Worm (Caenorhabditis elegans) whole organism, L1 larva: Measurements from ENCODE around the gene srh-295.

Experiments
- C16A3.4 ChIP-seq: fragments of 150-350 bp; optimal IDR thresholded peaks from 2 replicates; lab custom pipeline; 2014; ENCODE audit warnings: missing biosample characterization, missing genetic modification characterization
- F16B12.6 ChIP-seq: fragments of 150-350 bp; optimal IDR thresholded peaks from 2 replicates; lab custom pipeline; 2014; ENCODE audit warnings: missing biosample characterization, missing genetic modification characterization
- aly-2 ChIP-seq: fragments of 150-350 bp; optimal IDR thresholded peaks from 2 replicates; lab custom pipeline; 2014; ENCODE audit warnings: missing biosample characterization, missing genetic modification characterization
- blmp-1 ChIP-seq: fragments of 150-350 bp; optimal IDR thresholded peaks from 2 replicates; lab custom pipeline; 2014; ENCODE audit warnings: missing biosample characterization, missing genetic modification characterization
- ceh-8 ChIP-seq: fragments of 200-800 bp; sonication (Bioruptor generic); optimal IDR thresholded peaks from 2 replicates; lab custom pipeline; 2018; ENCODE audit warnings: mild to moderate bottlenecking, missing genetic modification characterization, moderate library complexity, missing compliant biosample characterization
- ceh-82 ChIP-seq, 3 experiments: fragments of 150-350 bp in 1 of 3; sonication (generic microtip) in 2 of 3; optimal IDR thresholded peaks; 2 replicates each; lab custom pipeline; 2014 to 2017; ENCODE audit warnings: missing biosample characterization in 3 of 3, missing genetic modification characterization in 3 of 3
- ceh-90 ChIP-seq: sonication (generic microtip); optimal IDR thresholded peaks from 2 replicates; lab custom pipeline; 2016; ENCODE audit warnings: missing genetic modification characterization, missing compliant biosample characterization
- efl-1 ChIP-seq, 4 experiments: fragments of 150-350 bp; optimal IDR thresholded peaks in 3 of 4; peaks in 1 of 4; 1 replicate in 1 of 4; 2 replicates in 3 of 4; lab custom pipeline; 2014; ENCODE audit warnings: missing biosample characterization in 2 of 4, missing genetic modification characterization in 2 of 4, missing genetic modification reagents in 2 of 4
- egl-13 ChIP-seq: sonication (generic microtip); optimal IDR thresholded peaks from 2 replicates; lab custom pipeline; 2016; ENCODE audit warnings: missing genotype, missing genetic modification reagents, missing genetic modification characterization, missing compliant biosample characterization
- elt-2 ChIP-seq: sonication (generic microtip); optimal IDR thresholded peaks from 2 replicates; lab custom pipeline; 2016; ENCODE audit warnings: missing genetic modification characterization, mild to moderate bottlenecking, inconsistent platforms, missing compliant biosample characterization, missing genetic modification reagents
- fkh-10 ChIP-seq: sonication (generic microtip); optimal IDR thresholded peaks from 2 replicates; lab custom pipeline; 2017; ENCODE audit warnings: missing biosample characterization, missing genetic modification reagents, missing genetic modification characterization
- fkh-8 ChIP-seq: sonication (generic microtip); optimal IDR thresholded peaks from 2 replicates; lab custom pipeline; 2016; ENCODE audit warnings: mild to moderate bottlenecking, missing genetic modification characterization, missing compliant biosample characterization
- grh-1 ChIP-seq: fragments of 200-800 bp; sonication (Bioruptor generic); IDR thresholded peaks from 2 replicates; pipeline ENCODE4 v1.3.6; 2022; ENCODE audit warnings: missing genetic modification reagents, missing genetic modification characterization, missing compliant biosample characterization
- hpl-2 ChIP-seq: fragments of 150-350 bp; optimal IDR thresholded peaks from 2 replicates; lab custom pipeline; 2014; ENCODE audit warnings: missing biosample characterization, missing genetic modification reagents, missing genetic modification characterization
- irx-1 ChIP-seq: sonication (generic microtip); optimal IDR thresholded peaks from 2 replicates; lab custom pipeline; 2016; ENCODE audit warnings: missing genetic modification characterization, missing compliant biosample characterization
- jun-1 ChIP-seq: fragments of 150-350 bp; optimal IDR thresholded peaks from 2 replicates; lab custom pipeline; 2014; ENCODE audit warnings: missing biosample characterization, missing genetic modification reagents, missing genetic modification characterization
- lin-13 ChIP-seq: fragments of 150-350 bp; optimal IDR thresholded peaks from 2 replicates; lab custom pipeline; 2014; ENCODE audit warnings: missing biosample characterization, missing genetic modification reagents, missing genetic modification characterization
- lin-14 ChIP-seq: fragments of 200-800 bp; sonication (Bioruptor generic); optimal IDR thresholded peaks from 2 replicates; lab custom pipeline; 2018; ENCODE audit warnings: mild to moderate bottlenecking, missing genetic modification characterization, moderate library complexity, missing compliant biosample characterization
- lin-15B ChIP-seq: fragments of 150-350 bp; sonication (generic microtip); optimal IDR thresholded peaks from 3 replicates; lab custom pipeline; 2014; ENCODE audit warnings: missing biosample characterization, missing genetic modification characterization
- nhr-20 ChIP-seq: sonication (generic microtip); optimal IDR thresholded peaks from 2 replicates; lab custom pipeline; 2016; ENCODE audit warnings: mild to moderate bottlenecking, missing genetic modification characterization, missing compliant biosample characterization
- nhr-71 ChIP-seq: sonication (generic microtip); optimal IDR thresholded peaks from 2 replicates; lab custom pipeline; 2016; ENCODE audit warnings: mild to moderate bottlenecking, missing genetic modification characterization, moderate library complexity, missing compliant biosample characterization
- nhr-77 ChIP-seq: fragments of 150-350 bp; optimal IDR thresholded peaks from 2 replicates; lab custom pipeline; 2014; ENCODE audit warnings: missing biosample characterization, missing genetic modification characterization
- nhr-90 ChIP-seq: sonication (generic microtip); optimal IDR thresholded peaks from 2 replicates; lab custom pipeline; 2016; ENCODE audit warnings: mild to moderate bottlenecking, missing genetic modification characterization, missing compliant biosample characterization; ENCODE audit not compliant: poor library complexity
- pax-3 ChIP-seq: fragments of 200-800 bp; sonication (Bioruptor generic); optimal IDR thresholded peaks from 2 replicates; lab custom pipeline; 2018; ENCODE audit warnings: mild to moderate bottlenecking, missing genetic modification characterization, moderate library complexity, missing compliant biosample characterization
- pqm-1 ChIP-seq: sonication (generic microtip); optimal IDR thresholded peaks from 3 replicates; lab custom pipeline; 2017; ENCODE audit warnings: missing biosample characterization, missing genetic modification characterization
- rnt-1 ChIP-seq: sonication (generic microtip); optimal IDR thresholded peaks from 2 replicates; lab custom pipeline; 2016; ENCODE audit warnings: mild to moderate bottlenecking, missing genetic modification characterization, moderate library complexity, missing compliant biosample characterization
- snpc-4 ChIP-seq: fragments of 150-350 bp; optimal IDR thresholded peaks from 2 replicates; lab custom pipeline; 2014; ENCODE audit warnings: missing biosample characterization, missing genetic modification characterization
- sup-37 ChIP-seq: fragments of 200-800 bp; sonication (Bioruptor generic); optimal IDR thresholded peaks from 2 replicates; lab custom pipeline; 2018; ENCODE audit warnings: mild to moderate bottlenecking, missing genetic modification characterization, missing compliant biosample characterization
- tlp-1 ChIP-seq: fragments of 150-350 bp; optimal IDR thresholded peaks from 2 replicates; lab custom pipeline; 2014; ENCODE audit warnings: missing biosample characterization, missing genetic modification characterization
- unc-30 ChIP-seq: sonication (generic microtip); optimal IDR thresholded peaks from 2 replicates; lab custom pipeline; 2017; ENCODE audit warnings: missing biosample characterization, missing genetic modification characterization
- unc-62 ChIP-seq: fragments of 150-350 bp; optimal IDR thresholded peaks from 2 replicates; lab custom pipeline; 2014; ENCODE audit warnings: missing biosample characterization, missing genetic modification reagents, missing genetic modification characterization
- unc-86 ChIP-seq: sonication (generic microtip); optimal IDR thresholded peaks from 2 replicates; lab custom pipeline; 2016; ENCODE audit warnings: missing genetic modification characterization, missing compliant biosample characterization
- vab-15 ChIP-seq: sonication (generic microtip); optimal IDR thresholded peaks from 2 replicates; lab custom pipeline; 2017; ENCODE audit warnings: missing genotype, mild to moderate bottlenecking, missing genetic modification characterization, missing compliant biosample characterization
- xbp-1 ChIP-seq: sonication (generic microtip); optimal IDR thresholded peaks from 2 replicates; lab custom pipeline; 2016; ENCODE audit warnings: missing genetic modification characterization, missing compliant biosample characterization

Gene srh-295

ce11 chrV:15290995-15291394 is 39.4 kb upstream of the srh-295 start, which contains the start of gene cyp-34A2:
TSS of gene cyp-34A2 (minus strand) at chrV:15291095.
- TF ChIP-seq vab-15 (tag; lab: Kevin White, UChicago) (no peak), lin-13 (no peak), efl-1 (optimal IDR thresholded peaks at IDR 0.05; lab: Kevin White, UChicago) (no peak), efl-1 (GFP tag; optimal IDR thresholded peaks at IDR 0.05 in 1 of 2; lab: Kevin White, UChicago) (peak in 1 of 2 experiments; percentile 12), snpc-4 (no peak), unc-86 (tag; lab: Kevin White, UChicago) (no peak), grh-1 (no peak), fkh-10 (no peak)

- no peak for TF ChIP-seq nhr-90 (tag; lab: Kevin White, UChicago)
- TF ChIP-seq fkh-8 (tag; lab: Kevin White, UChicago), result peak; percentile 32
- peak; percentile 86 for TF ChIP-seq ceh-8 (GFP tag; lab: Kevin White, UChicago)
- no peak for TF ChIP-seq egl-13 (tag; lab: Kevin White, UChicago)
These were observed 36.5 kb upstream of the srh-295 start, which contains the start of gene str-96 for ce11 chrV:15293865-15294264. TSS of gene str-96 (minus strand) at chrV:15293965.

- no peak for TF ChIP-seq ceh-8 (GFP tag; lab: Kevin White, UChicago)
- no peak for TF ChIP-seq sup-37 (GFP tag; lab: Kevin White, UChicago)
- peak; percentile 19 for TF ChIP-seq nhr-90 (tag; lab: Kevin White, UChicago)
- no peak for TF ChIP-seq F16B12.6
- TF ChIP-seq ceh-82 (tag; optimal IDR thresholded peaks at IDR 0.05; lab: Kevin White, UChicago), result no peak
- TF ChIP-seq tlp-1 (tag; lab: Kevin White, UChicago), result peak; percentile 83
- peak; percentile 90 for TF ChIP-seq pqm-1 (tag; lab: Kevin White, UChicago)
- TF ChIP-seq pax-3 (tag; lab: Kevin White, UChicago), result peak; percentile 88
- TF ChIP-seq unc-62, result no peak
- TF ChIP-seq efl-1 (optimal IDR thresholded peaks at IDR 0.05; lab: Kevin White, UChicago), result no peak
- TF ChIP-seq efl-1 (GFP tag; optimal IDR thresholded peaks at IDR 0.05 in 1 of 2; lab: Kevin White, UChicago), result peak in 1 of 2 experiments; percentile 37
- TF ChIP-seq elt-2 (tag; lab: Kevin White, UChicago), result peak; percentile 100
- no peak for TF ChIP-seq C16A3.4 (tag; lab: Kevin White, UChicago)
- no peak for TF ChIP-seq aly-2 (tag; lab: Kevin White, UChicago)
- TF ChIP-seq rnt-1 (tag; lab: Kevin White, UChicago), result no peak
- no peak for TF ChIP-seq unc-30
- no peak for TF ChIP-seq blmp-1 (tag; lab: Kevin White, UChicago)
- peak; percentile 52 for TF ChIP-seq nhr-20 (tag; lab: Kevin White, UChicago)
- TF ChIP-seq jun-1 (tag; lab: Kevin White, UChicago), result peak; percentile 75
- peak; percentile 30 for TF ChIP-seq nhr-71 (tag; lab: Kevin White, UChicago)
- TF ChIP-seq lin-14, result no peak
These were observed 31.8 kb upstream of the srh-295 start, which contains the start of gene cpr-3 for ce11 chrV:15298597-15298996. TSS of gene cpr-3 (minus strand) at chrV:15298700.

- TF ChIP-seq ceh-90 (tag; lab: Kevin White, UChicago) (no peak), pax-3 (tag; lab: Kevin White, UChicago) (peak; percentile 67)
- TF ChIP-seq, all 84 proteins: peak for 1
These were observed 26.8 kb upstream of the srh-295 start, which contains the start of gene srx-48 for ce11 chrV:15303625-15304024. TSS of gene srx-48 (minus strand) at chrV:15303725.

- TF ChIP-seq xbp-1 (tag; lab: Kevin White, UChicago) (no peak), pax-3 (tag; lab: Kevin White, UChicago) (peak; percentile 46), lin-15B (no peak)
These were observed 24.9 kb upstream of the srh-295 start, which contains the start of gene T26H8.5 for ce11 chrV:15305502-15305901. TSS of gene T26H8.5 (minus strand) at chrV:15305602.

- no peak for TF ChIP-seq nhr-77 (tag; lab: Kevin White, UChicago)
- TF ChIP-seq irx-1 (tag; lab: Kevin White, UChicago), result no peak
- no peak for TF ChIP-seq hpl-2 (GFP tag; lab: Kevin White, UChicago)
- no peak for TF ChIP-seq ceh-90 (tag; lab: Kevin White, UChicago)
- TF ChIP-seq pax-3 (tag; lab: Kevin White, UChicago), result peak; percentile 66
- TF ChIP-seq, all 84 proteins: peak for 1
These were observed 23.7 kb upstream of the srh-295 start, which contains the start of gene T26H8.4 for ce11 chrV:15306745-15307144. TSS of gene T26H8.4 (minus strand) at chrV:15306845.
